Worm (Caenorhabditis elegans) whole organism, L3 larva: Measurements from ENCODE around the gene C34C12.6.

ENCODE experiments used
- ceh-16 ChIP-seq: sonication (generic microtip); optimal IDR thresholded peaks from 2 replicates; lab custom pipeline; 2017; ENCODE audit warnings: missing biosample characterization, missing genetic modification characterization
- elt-1 ChIP-seq: fragments of 150-350 bp; optimal IDR thresholded peaks from 2 replicates; lab custom pipeline; 2014; ENCODE audit warnings: missing biosample characterization, missing genetic modification characterization
- elt-3 ChIP-seq, 3 experiments: fragments of 150-350 bp in 1 of 3; sonication (generic microtip) in 2 of 3; optimal IDR thresholded peaks; 2 replicates in 2 of 3; 4 replicates in 1 of 3; lab custom pipeline; 2014 to 2017; ENCODE audit warnings: missing biosample characterization in 3 of 3, missing genetic modification characterization in 3 of 3
- fkh-10 ChIP-seq: sonication (generic microtip); optimal IDR thresholded peaks from 2 replicates; lab custom pipeline; 2017; ENCODE audit warnings: missing biosample characterization, missing genetic modification reagents, missing genetic modification characterization
- fkh-2 ChIP-seq: fragments of 150-350 bp; optimal IDR thresholded peaks from 2 replicates; lab custom pipeline; 2014; ENCODE audit warnings: missing biosample characterization, missing genetic modification reagents, missing genetic modification characterization
- fos-1 ChIP-seq: fragments of 150-350 bp; optimal IDR thresholded peaks from 2 replicates; lab custom pipeline; 2014; ENCODE audit warnings: missing biosample characterization, missing genetic modification characterization
- nfya-1 ChIP-seq: sonication (generic microtip); optimal IDR thresholded peaks from 2 replicates; lab custom pipeline; 2017; ENCODE audit warnings: missing genetic modification characterization, mild to moderate bottlenecking, missing compliant biosample characterization, antibody characterized with exemption, moderate library complexity; ENCODE audit not compliant: insufficient read depth
- nhr-11 ChIP-seq: fragments of 150-350 bp; optimal IDR thresholded peaks from 2 replicates; lab custom pipeline; 2014; ENCODE audit warnings: missing biosample characterization, missing genetic modification characterization
- nhr-67 ChIP-seq: fragments of 150-350 bp; optimal IDR thresholded peaks from 2 replicates; lab custom pipeline; 2014; ENCODE audit warnings: missing biosample characterization, missing genetic modification characterization
- pqm-1 ChIP-seq: fragments of 150-350 bp; optimal IDR thresholded peaks from 2 replicates; lab custom pipeline; 2017; ENCODE audit warnings: missing biosample characterization, missing genetic modification characterization, inconsistent platforms
- sea-2 ChIP-seq: fragments of 150-350 bp; sonication (generic microtip); optimal IDR thresholded peaks from 4 replicates; lab custom pipeline; 2014; ENCODE audit warnings: missing biosample characterization, missing genetic modification reagents, missing genetic modification characterization
- snpc-4 ChIP-seq: fragments of 150-350 bp; optimal IDR thresholded peaks from 2 replicates; lab custom pipeline; 2014; ENCODE audit warnings: missing biosample characterization, missing genetic modification characterization
- zag-1 ChIP-seq: fragments of 150-350 bp; optimal IDR thresholded peaks from 2 replicates; lab custom pipeline; 2014; ENCODE audit warnings: missing biosample characterization, missing genetic modification characterization

DNA sequence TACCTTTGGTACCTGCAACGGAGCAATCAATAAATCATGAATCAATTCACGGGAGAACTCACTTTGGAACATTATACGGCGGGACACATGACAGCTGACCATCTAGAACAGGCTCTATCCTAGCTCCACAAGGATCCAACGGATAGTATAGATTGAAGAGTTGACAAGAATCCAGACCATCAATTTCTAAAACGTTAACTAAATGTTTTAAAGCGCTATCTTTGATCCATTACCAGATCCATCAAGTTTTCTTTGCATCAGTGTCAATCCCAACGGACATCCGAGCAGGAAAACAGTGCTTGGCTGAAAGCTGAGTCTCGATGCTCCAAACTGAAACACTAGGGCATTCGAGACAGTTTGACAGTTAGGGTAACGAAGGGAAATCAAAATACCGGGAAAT is 41.0 kb downstream of the C34C12.6 start:
- TF ChIP-seq fkh-10 (GFP tag; lab: Kevin White, UChicago) (no peak), elt-1 (no peak), zag-1 (no peak), ceh-16 (no peak), snpc-4 (tag; lab: Kevin White, UChicago) (no peak), elt-3 (tag; optimal IDR thresholded peaks at IDR 0.05; lab: Kevin White, UChicago) (no peak), fos-1 (tag; lab: Kevin White, UChicago) (no peak), fkh-2 (no peak), nfya-1 (no peak), sea-2 (GFP tag; lab: Kevin White, UChicago) (no peak), nhr-11 (tag; lab: Kevin White, UChicago) (no peak), pqm-1 (tag; lab: Kevin White, UChicago) (no peak), nhr-67 (tag; lab: Kevin White, UChicago) (no peak)
